Worm (Caenorhabditis elegans) whole organism, early embryonic: ENCODE results near the gene srh-297.
"Not testable (repeated sequence)": the region's sequence is repeated elsewhere in the genome, so short reads cannot be mapped to it uniquely, and the experiment has no call there.

Experiments
- F13C5.2 ChIP-seq: sonication (generic microtip); optimal IDR thresholded peaks from 2 replicates; lab custom pipeline; 2017; ENCODE audit warnings: mild to moderate bottlenecking, missing genetic modification characterization, inconsistent platforms, missing compliant biosample characterization
- ama-1 ChIP-seq: fragments of 150-350 bp; optimal IDR thresholded peaks from 2 replicates; lab custom pipeline; 2014
- flt-1 ChIP-seq: fragments of 200-800 bp; sonication (Bioruptor generic); IDR thresholded peaks from 2 replicates; pipeline ENCODE4 v1.3.6; 2022; ENCODE audit warnings: missing genetic modification characterization, missing compliant biosample characterization
- hmbx-1 ChIP-seq: sonication (generic microtip); optimal IDR thresholded peaks from 2 replicates; lab custom pipeline; 2016; ENCODE audit warnings: mild to moderate bottlenecking, missing genetic modification characterization, missing compliant biosample characterization
- hmg-4 ChIP-seq: fragments of 200-800 bp; sonication (Bioruptor generic); optimal IDR thresholded peaks from 2 replicates; lab custom pipeline; 2018; ENCODE audit warnings: mild to moderate bottlenecking, missing genetic modification characterization, missing compliant biosample characterization
- tbx-37 ChIP-seq: fragments of 200-800 bp; sonication (Bioruptor generic); conservative IDR thresholded peaks from 2 replicates; pipeline ENCODE4 v1.3.6; 2022; ENCODE audit warnings: missing genetic modification reagents, missing genetic modification characterization, missing compliant biosample characterization

- not testable (repeated sequence) for TF ChIP-seq ama-1; flt-1 (GFP tag; lab: Robert Waterston, UW); tbx-37 (GFP tag; lab: Robert Waterston, UW); hmbx-1 (tag; lab: Kevin White, UChicago); F13C5.2 (tag; lab: Kevin White, UChicago); hmg-4 (GFP tag; lab: Kevin White, UChicago)
Observed at ce11 chrII:3215762-3216161, 14.6 kb downstream of the srh-297 start, which contains the start of gene ZC239.3.
